Fruit fly (Drosophila melanogaster) whole organism, embryonic: ENCODE measurements around the gene CG5665.

Source experiments
- Bgb ChIP-seq: fragments of 200-800 bp; sonication (Bioruptor generic); IDR thresholded peaks from 2 replicates; pipeline ENCODE4 v1.3.6; 2022; ENCODE audit warnings: missing biosample characterization, missing genetic modification characterization; ENCODE audit not compliant: partially characterized antibody
- CG10565 ChIP-seq: fragments of 200-800 bp; sonication (Bioruptor generic); optimal IDR thresholded peaks from 3 replicates; lab custom pipeline; 2016; ENCODE audit warnings: missing biosample characterization, mild to moderate bottlenecking, missing genetic modification characterization
- CG10979 ChIP-seq: fragments of 200-800 bp; sonication (Bioruptor generic); optimal IDR thresholded peaks from 2 replicates; lab custom pipeline; 2018; ENCODE audit warnings: missing biosample characterization, mild to moderate bottlenecking, missing genetic modification characterization, moderate library complexity
- CG12744 ChIP-seq: fragments of 200-800 bp; sonication (Bioruptor generic); optimal IDR thresholded peaks from 2 replicates; lab custom pipeline; 2016; ENCODE audit warnings: missing biosample characterization, missing genetic modification characterization
- CG14860 ChIP-seq: fragments of 200-800 bp; sonication (Bioruptor generic); IDR thresholded peaks from 3 replicates; pipeline ENCODE4 v1.3.6; 2022; ENCODE audit warnings: missing biosample characterization, missing genetic modification characterization; ENCODE audit not compliant: partially characterized antibody
- CG15011 ChIP-seq: fragments of 200-800 bp; sonication (Bioruptor generic); optimal IDR thresholded peaks from 3 replicates; lab custom pipeline; 2018; ENCODE audit warnings: missing biosample characterization, mild to moderate bottlenecking, missing genetic modification characterization
- CG1529 ChIP-seq: fragments of 200-800 bp; sonication (Bioruptor generic); optimal IDR thresholded peaks from 3 replicates; lab custom pipeline; 2018; ENCODE audit warnings: missing biosample characterization, missing genetic modification characterization
- CG15514 ChIP-seq: fragments of 200-800 bp; sonication (Bioruptor generic); optimal IDR thresholded peaks from 3 replicates; lab custom pipeline; 2017; ENCODE audit warnings: missing biosample characterization, missing genetic modification characterization, mild to moderate bottlenecking, moderate library complexity, missing genetic modification reagents
- CG17328 ChIP-seq: fragments of 200-800 bp; sonication (Bioruptor generic); IDR thresholded peaks from 2 replicates; pipeline ENCODE4 v1.3.6; 2022; ENCODE audit warnings: missing biosample characterization, missing genetic modification characterization
- CG17359 ChIP-seq: fragments of 200-800 bp; sonication (Bioruptor generic); optimal IDR thresholded peaks from 3 replicates; lab custom pipeline; 2018; ENCODE audit warnings: missing biosample characterization, mild to moderate bottlenecking, missing genetic modification characterization, moderate library complexity
- CG17568 ChIP-seq: fragments of 200-800 bp; sonication (Bioruptor generic); optimal IDR thresholded peaks from 2 replicates; lab custom pipeline; 2018; ENCODE audit warnings: missing biosample characterization, mild to moderate bottlenecking, missing genetic modification characterization, moderate library complexity
- CG17802 ChIP-seq: fragments of 200-800 bp; sonication (Bioruptor generic); optimal IDR thresholded peaks from 2 replicates; lab custom pipeline; 2018; ENCODE audit warnings: missing biosample characterization, mild to moderate bottlenecking, missing genetic modification characterization, moderate library complexity
- CG18764 ChIP-seq: fragments of 200-800 bp; sonication (Bioruptor generic); optimal IDR thresholded peaks from 3 replicates; lab custom pipeline; 2016; ENCODE audit warnings: missing biosample characterization, missing genetic modification characterization
- CG3163 ChIP-seq: fragments of 200-800 bp; sonication (Bioruptor generic); optimal IDR thresholded peaks from 3 replicates; lab custom pipeline; 2016; ENCODE audit warnings: missing biosample characterization, missing genetic modification characterization
- CG34376 ChIP-seq: fragments of 200-800 bp; sonication (Bioruptor generic); optimal IDR thresholded peaks from 2 replicates; lab custom pipeline; 2018; ENCODE audit warnings: missing biosample characterization, mild to moderate bottlenecking, missing genetic modification characterization
- CG4360 ChIP-seq: fragments of 200-800 bp; sonication (Bioruptor generic); IDR thresholded peaks from 2 replicates; pipeline ENCODE4 v1.3.6; 2022; ENCODE audit warnings: missing biosample characterization, missing genetic modification characterization
- CG5180 ChIP-seq: fragments of 200-800 bp; sonication (Bioruptor generic); optimal IDR thresholded peaks from 3 replicates; lab custom pipeline; 2017; ENCODE audit warnings: missing biosample characterization, missing genetic modification characterization, mild to moderate bottlenecking, moderate library complexity, missing genetic modification reagents
- CG6654 ChIP-seq: fragments of 200-800 bp; sonication (Bioruptor generic); optimal IDR thresholded peaks from 2 replicates; lab custom pipeline; 2017; ENCODE audit warnings: missing biosample characterization, mild to moderate bottlenecking, missing genetic modification characterization
- CG6791 ChIP-seq: fragments of 200-800 bp; sonication (Bioruptor generic); IDR thresholded peaks from 3 replicates; pipeline ENCODE4 v1.3.6; 2022; ENCODE audit warnings: missing biosample characterization, missing genetic modification characterization; ENCODE audit not compliant: partially characterized antibody
- CG8281 ChIP-seq: fragments of 200-800 bp; sonication (Bioruptor generic); optimal IDR thresholded peaks from 2 replicates; lab custom pipeline; 2018; ENCODE audit warnings: missing biosample characterization, mild to moderate bottlenecking, missing genetic modification characterization, moderate library complexity
- CG8924 ChIP-seq: fragments of 200-800 bp; optimal IDR thresholded peaks from 3 replicates; lab custom pipeline; 2019; ENCODE audit warnings: missing biosample characterization, mild to moderate bottlenecking, missing genetic modification characterization, moderate library complexity
- D19A ChIP-seq: fragments of 200-800 bp; optimal IDR thresholded peaks from 3 replicates; lab custom pipeline; 2019; ENCODE audit warnings: missing biosample characterization, mild to moderate bottlenecking, missing genetic modification characterization, moderate library complexity
- Dbx ChIP-seq: fragments of 200-800 bp; sonication (Bioruptor generic); IDR thresholded peaks from 3 replicates; pipeline ENCODE4 v1.3.6; 2022; ENCODE audit warnings: missing biosample characterization, missing genetic modification characterization
- Dll ChIP-seq: fragments of 200-800 bp; sonication (Bioruptor generic); IDR thresholded peaks from 4 replicates; pipeline ENCODE4 v1.3.6; 2022; ENCODE audit warnings: missing biosample characterization, missing genetic modification characterization; ENCODE audit not compliant: partially characterized antibody
- Ets65A ChIP-seq: fragments of 200-800 bp; sonication (Bioruptor generic); peaks from one replicate; lab custom pipeline; 2016; ENCODE audit warnings: missing biosample characterization, missing genetic modification characterization
- HLHmδ ChIP-seq: fragments of 200-800 bp; sonication (Bioruptor generic); optimal IDR thresholded peaks from 2 replicates; lab custom pipeline; 2018; ENCODE audit warnings: missing biosample characterization, mild to moderate bottlenecking, missing genetic modification characterization, moderate library complexity
- Jarid2 ChIP-seq: fragments of 200-800 bp; sonication (Bioruptor generic); optimal IDR thresholded peaks from 3 replicates; lab custom pipeline; 2017; ENCODE audit warnings: mild to moderate bottlenecking, missing biosample characterization, missing genetic modification reagents, missing genetic modification characterization
- Ravus ChIP-seq: fragments of 200-800 bp; sonication (Bioruptor generic); IDR thresholded peaks from 2 replicates; pipeline ENCODE4 v1.3.6; 2022; ENCODE audit warnings: missing biosample characterization, missing genetic modification characterization
- Vsx1 ChIP-seq: fragments of 200-800 bp; sonication (Bioruptor generic); optimal IDR thresholded peaks from 2 replicates; lab custom pipeline; 2017; ENCODE audit warnings: missing biosample characterization, mild to moderate bottlenecking, missing genetic modification characterization, missing genetic modification reagents
- amos ChIP-seq: fragments of 200-800 bp; sonication (Bioruptor generic); IDR thresholded peaks from 2 replicates; pipeline ENCODE4 v1.3.6; 2022; ENCODE audit warnings: missing biosample characterization, missing genetic modification characterization; ENCODE audit not compliant: partially characterized antibody
- ato ChIP-seq: fragments of 200-800 bp; sonication (Bioruptor generic); IDR thresholded peaks from 2 replicates; pipeline ENCODE4 v1.3.6; 2022; ENCODE audit warnings: missing biosample characterization, missing genetic modification characterization; ENCODE audit not compliant: partially characterized antibody
- bbx ChIP-seq: fragments of 200-800 bp; sonication (Bioruptor generic); IDR thresholded peaks from 2 replicates; pipeline ENCODE4 v1.3.6; 2022; ENCODE audit warnings: missing biosample characterization, missing genetic modification characterization; ENCODE audit not compliant: partially characterized antibody
- br ChIP-seq: fragments of >200 bp; optimal IDR thresholded peaks from 2 replicates; lab custom pipeline; 2017
- croc ChIP-seq: fragments of 200-800 bp; sonication (Bioruptor generic); conservative IDR thresholded peaks from 3 replicates; pipeline ENCODE4 v1.3.6; 2022; ENCODE audit warnings: missing biosample characterization, missing genetic modification characterization
- cwo ChIP-seq: fragments of 200-800 bp; sonication (Bioruptor generic); optimal IDR thresholded peaks from 3 replicates; lab custom pipeline; 2017; ENCODE audit warnings: missing biosample characterization, missing genetic modification characterization, mild to moderate bottlenecking, moderate library complexity, missing genetic modification reagents
- danr ChIP-seq: fragments of 200-800 bp; sonication (Bioruptor generic); IDR thresholded peaks from 2 replicates; pipeline ENCODE4 v1.3.6; 2022; ENCODE audit warnings: missing biosample characterization, missing genetic modification characterization
- dimm ChIP-seq: fragments of 200-800 bp; sonication (Bioruptor generic); IDR thresholded peaks from 2 replicates; pipeline ENCODE4 v1.3.6; 2022; ENCODE audit warnings: missing biosample characterization, missing genetic modification characterization
- fd64A ChIP-seq: fragments of 200-800 bp; sonication (Bioruptor generic); optimal IDR thresholded peaks from 3 replicates; lab custom pipeline; 2018; ENCODE audit warnings: missing biosample characterization, mild to moderate bottlenecking, missing genetic modification characterization
- grau ChIP-seq: fragments of 200-800 bp; optimal IDR thresholded peaks from 3 replicates; lab custom pipeline; 2019; ENCODE audit warnings: missing biosample characterization, mild to moderate bottlenecking, missing genetic modification characterization, moderate library complexity
- knrl ChIP-seq: fragments of 200-800 bp; sonication (Bioruptor generic); IDR thresholded peaks from 3 replicates; pipeline ENCODE4 v1.3.6; 2022; ENCODE audit warnings: missing biosample characterization, missing genetic modification characterization; ENCODE audit not compliant: partially characterized antibody
- lola ChIP-seq, 3 experiments: fragments of >200 bp in 2 of 3; fragments of 200-800 bp in 1 of 3; sonication (Bioruptor generic) in 1 of 3; optimal IDR thresholded peaks; 2 replicates each; lab custom pipeline; 2017 to 2019; ENCODE audit warnings: missing biosample characterization in 3 of 3, missing genetic modification characterization in 3 of 3, mild to moderate bottlenecking in 1 of 3, moderate library complexity in 1 of 3
- phol ChIP-seq: fragments of 200-800 bp; sonication (Bioruptor generic); optimal IDR thresholded peaks from 3 replicates; lab custom pipeline; 2018; ENCODE audit warnings: missing biosample characterization, mild to moderate bottlenecking, missing genetic modification characterization, moderate library complexity
- run ChIP-seq: fragments of 200-800 bp; sonication (Bioruptor generic); optimal IDR thresholded peaks from 3 replicates; lab custom pipeline; 2018; ENCODE audit warnings: missing biosample characterization, mild to moderate bottlenecking, missing genetic modification characterization
- sc ChIP-seq, 3 experiments: fragments of >200 bp in 2 of 3; fragments of 200-800 bp in 1 of 3; sonication (Bioruptor generic) in 1 of 3; optimal IDR thresholded peaks; 2 replicates in 2 of 3; 3 replicates in 1 of 3; lab custom pipeline; 2017; ENCODE audit warnings: mild to moderate bottlenecking in 1 of 3, missing biosample characterization in 1 of 3, missing genetic modification characterization in 1 of 3, missing genetic modification reagents in 1 of 3
- sd ChIP-seq: fragments of 200-800 bp; sonication (Bioruptor generic); optimal IDR thresholded peaks from 3 replicates; lab custom pipeline; 2018; ENCODE audit warnings: missing biosample characterization, mild to moderate bottlenecking, missing genetic modification characterization, moderate library complexity
- sens ChIP-seq: fragments of 200-800 bp; sonication (Bioruptor generic); peaks from one replicate; lab custom pipeline; 2016; ENCODE audit warnings: missing biosample characterization, missing genetic modification characterization
- vfl ChIP-seq: fragments of 200-800 bp; sonication (Bioruptor generic); optimal IDR thresholded peaks from 2 replicates; lab custom pipeline; 2016; ENCODE audit warnings: missing biosample characterization, missing genetic modification characterization
- vvl ChIP-seq: fragments of 200-800 bp; sonication (Bioruptor generic); IDR thresholded peaks from 2 replicates; pipeline ENCODE4 v1.3.6; 2022; ENCODE audit warnings: missing biosample characterization, missing genetic modification characterization

Gene CG5665

DNA sequence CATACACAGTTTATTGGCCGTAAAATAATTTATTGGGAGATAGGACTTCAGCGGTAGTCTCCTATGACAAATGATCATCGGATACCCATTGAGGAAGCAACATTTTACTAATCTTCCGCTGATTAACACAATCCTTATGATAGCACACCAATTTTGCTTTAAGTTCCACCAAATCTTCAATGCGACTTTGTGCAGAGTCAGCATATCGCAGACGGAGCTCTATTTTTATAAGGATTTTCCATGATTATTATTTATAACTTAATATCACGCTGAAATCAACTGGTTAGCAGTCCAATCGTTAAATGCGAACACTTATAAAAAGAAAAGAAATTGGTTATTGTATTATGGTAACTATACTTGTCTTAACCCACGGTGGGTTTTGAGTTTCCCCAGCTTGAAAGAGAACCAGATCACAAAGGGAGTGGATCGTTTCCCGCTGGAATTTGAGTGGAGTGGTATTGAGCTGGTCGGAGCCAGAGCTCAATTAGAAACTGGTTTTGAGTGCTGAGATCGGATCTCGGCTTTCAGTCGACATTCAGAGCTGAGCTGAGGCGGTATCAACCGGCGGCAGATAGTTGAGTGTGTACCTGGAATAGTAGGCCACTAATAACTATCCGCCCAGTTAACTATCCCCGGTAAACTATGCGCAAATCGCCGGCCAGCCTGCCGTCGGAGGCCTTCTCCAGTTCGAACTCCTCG lies 8.5 kb downstream of the CG5665 start, which contains the start of the genes Toll-9 and in:
Gene Toll-9 (minus strand): TSS at position 51 of the 699 bp plus-strand sequence.
Gene in (plus strand): TSS at position 525 of the 699 bp plus-strand sequence.
- TF ChIP-seq CG14860 (no peak), CG12744 (GFP tag; lab: Kevin White, UChicago) (no peak), CG17568 (no peak), CG6654 (no peak), knrl (no peak), CG15011 (GFP tag; lab: Kevin White, UChicago) (no peak), dimm (GFP tag; lab: Robert Waterston, UW) (no peak), D19A (no peak), lola (GFP tag; optimal IDR thresholded peaks at IDR 0.05; lab: Kevin White, UChicago) (no peak), Dbx (no peak), CG3163 (GFP tag; lab: Kevin White, UChicago) (peak; percentile 71), grau (tag; lab: Kevin White, UChicago) (no peak), cwo (GFP tag; lab: Kevin White, UChicago) (no peak), vvl (GFP tag; lab: Robert Waterston, UW) (0 out of 2 replicates have a peak, but pooled peaks have one; percentile 10), CG34376 (GFP tag; lab: Kevin White, UChicago) (no peak), danr (GFP tag; lab: Robert Waterston, UW) (no peak), CG10979 (tag; lab: Kevin White, UChicago) (no peak), CG18764 (GFP tag; lab: Kevin White, UChicago) (no peak), CG6791 (GFP tag; lab: Robert Waterston, UW) (peak; percentile 58; the same call in 2 of the 3 replicates), Ets65A (GFP tag; lab: Kevin White, UChicago) (peak; percentile 27), Jarid2 (GFP tag; lab: Kevin White, UChicago) (peak; percentile 50), CG17802 (no peak), Vsx1 (GFP tag; lab: Kevin White, UChicago) (no peak), HLHmδ (GFP tag; lab: Kevin White, UChicago) (peak; percentile 51), CG10565 (GFP tag; lab: Kevin White, UChicago) (no peak), bbx (GFP tag; lab: Robert Waterston, UW) (peak; percentile 41; the same call in 1 of the 2 replicates), croc (no peak), CG17328 (GFP tag; lab: Robert Waterston, UW) (no peak), vfl (GFP tag; lab: Kevin White, UChicago) (no peak), CG4360 (no peak), CG1529 (GFP tag; lab: Kevin White, UChicago) (no peak), br (no peak), sens (GFP tag; lab: Kevin White, UChicago) (peak; percentile 59), CG5180 (GFP tag; lab: Kevin White, UChicago) (no peak), CG8281 (no peak), amos (peak; percentile 15; the same call in 1 of the 2 replicates), run (no peak), CG8924 (tag; lab: Kevin White, UChicago) (no peak), CG15514 (GFP tag; lab: Kevin White, UChicago) (no peak), CG17359 (tag; lab: Kevin White, UChicago) (no peak), Dll (GFP tag; lab: Robert Waterston, UW) (0 out of 4 replicates have a peak, but pooled peaks have one; percentile 12), Bgb (GFP tag; lab: Robert Waterston, UW) (peak; percentile 15; the same call in 1 of the 2 replicates), phol (tag; lab: Kevin White, UChicago) (no peak), ato (GFP tag; lab: Robert Waterston, UW) (no peak), Ravus (no peak), sc (optimal IDR thresholded peaks at IDR 0.05; lab: Kevin White, UChicago) (no peak), sc (GFP tag; optimal IDR thresholded peaks at IDR 0.05; lab: Kevin White, UChicago) (no peak), sd (tag; lab: Kevin White, UChicago) (peak; percentile 51), fd64A (no peak)
